Fruit fly (Drosophila melanogaster) whole organism, embryonic: ENCODE results near the gene TkR86C.

Experiments
- Antp ChIP-seq: fragments of 200-800 bp; sonication (Bioruptor generic); optimal IDR thresholded peaks from 3 replicates; lab custom pipeline; 2016; ENCODE audit warnings: missing biosample characterization, missing genetic modification characterization
- Blimp-1 ChIP-seq: fragments of 200-800 bp; sonication (Bioruptor generic); optimal IDR thresholded peaks from 3 replicates; lab custom pipeline; 2018; ENCODE audit warnings: missing biosample characterization, missing genetic modification characterization, mild to moderate bottlenecking, moderate library complexity, missing genetic modification reagents
- CG10267 ChIP-seq: fragments of 200-800 bp; sonication (Bioruptor generic); optimal IDR thresholded peaks from 2 replicates; lab custom pipeline; 2018; ENCODE audit warnings: missing biosample characterization, mild to moderate bottlenecking, missing genetic modification characterization, moderate library complexity
- CG11456 ChIP-seq: fragments of 200-800 bp; sonication (Bioruptor generic); IDR thresholded peaks from 3 replicates; pipeline ENCODE4 v1.3.6; 2022; ENCODE audit warnings: missing biosample characterization, missing genetic modification characterization
- CG11560 ChIP-seq: fragments of 200-800 bp; sonication (Bioruptor generic); IDR thresholded peaks from 3 replicates; pipeline ENCODE4 v1.3.6; 2022; ENCODE audit warnings: missing biosample characterization, missing genetic modification characterization
- CG12299 ChIP-seq: fragments of 200-800 bp; sonication (Bioruptor generic); optimal IDR thresholded peaks from 2 replicates; lab custom pipeline; 2018; ENCODE audit warnings: missing biosample characterization, mild to moderate bottlenecking, missing genetic modification characterization
- CG14014 ChIP-seq: fragments of 200-800 bp; sonication (Bioruptor generic); IDR thresholded peaks from 2 replicates; pipeline ENCODE4 v1.3.6; 2022; ENCODE audit warnings: missing biosample characterization, missing genetic modification characterization
- CG18599 ChIP-seq: fragments of 200-800 bp; sonication (Bioruptor generic); optimal IDR thresholded peaks from 3 replicates; lab custom pipeline; 2017; ENCODE audit warnings: missing biosample characterization, missing genetic modification characterization, mild to moderate bottlenecking, moderate library complexity, missing genetic modification reagents
- CG2116 ChIP-seq: fragments of 200-800 bp; sonication (Bioruptor generic); optimal IDR thresholded peaks from 3 replicates; lab custom pipeline; 2018; ENCODE audit warnings: missing biosample characterization, mild to moderate bottlenecking, missing genetic modification characterization
- CG2678 ChIP-seq: fragments of 200-800 bp; sonication (Bioruptor generic); optimal IDR thresholded peaks from 3 replicates; lab custom pipeline; 2019; ENCODE audit warnings: missing biosample characterization, mild to moderate bottlenecking, missing genetic modification characterization, moderate library complexity
- CG32772 ChIP-seq: fragments of 200-800 bp; sonication (Bioruptor generic); IDR thresholded peaks from 2 replicates; pipeline ENCODE4 v1.3.6; 2022; ENCODE audit warnings: missing biosample characterization, missing genetic modification characterization
- CG3407 ChIP-seq: fragments of 200-800 bp; sonication (Bioruptor generic); optimal IDR thresholded peaks from 2 replicates; lab custom pipeline; 2018; ENCODE audit warnings: missing biosample characterization, mild to moderate bottlenecking, missing genetic modification characterization
- CG3838 ChIP-seq: fragments of 200-800 bp; sonication (Bioruptor generic); optimal IDR thresholded peaks from 3 replicates; lab custom pipeline; 2016; ENCODE audit warnings: missing biosample characterization, missing genetic modification characterization
- CG4424 ChIP-seq: fragments of 200-800 bp; sonication (Bioruptor generic); optimal IDR thresholded peaks from 3 replicates; lab custom pipeline; 2016; ENCODE audit warnings: missing biosample characterization, missing genetic modification characterization
- CG5180 ChIP-seq: fragments of 200-800 bp; sonication (Bioruptor generic); optimal IDR thresholded peaks from 3 replicates; lab custom pipeline; 2017; ENCODE audit warnings: missing biosample characterization, missing genetic modification characterization, mild to moderate bottlenecking, moderate library complexity, missing genetic modification reagents
- CG8359 ChIP-seq: fragments of 200-800 bp; sonication (Bioruptor generic); optimal IDR thresholded peaks from 2 replicates; lab custom pipeline; 2017; ENCODE audit warnings: missing biosample characterization, mild to moderate bottlenecking, missing genetic modification characterization, borderline replicate concordance
- CG9817 ChIP-seq: fragments of 200-800 bp; sonication (Bioruptor generic); optimal IDR thresholded peaks from 2 replicates; lab custom pipeline; 2018; ENCODE audit warnings: missing biosample characterization, mild to moderate bottlenecking, missing genetic modification characterization, moderate library complexity
- CG9932 ChIP-seq: fragments of 200-800 bp; sonication (Bioruptor generic); IDR thresholded peaks from 2 replicates; pipeline ENCODE4 v1.3.6; 2022; ENCODE audit warnings: missing biosample characterization, missing genetic modification characterization
- CHES-1-like ChIP-seq: fragments of 200-800 bp; sonication (Bioruptor generic); optimal IDR thresholded peaks from 2 replicates; lab custom pipeline; 2016; ENCODE audit warnings: missing biosample characterization, missing genetic modification characterization
- CrebB ChIP-seq: fragments of 200-800 bp; sonication (Bioruptor generic); optimal IDR thresholded peaks from 3 replicates; lab custom pipeline; 2018; ENCODE audit warnings: missing biosample characterization, mild to moderate bottlenecking, missing genetic modification characterization
- Dfd ChIP-seq, 2 experiments: fragments of >200 bp; optimal IDR thresholded peaks; 2 replicates each; lab custom pipeline; 2017; ENCODE audit warnings: missing biosample characterization in 2 of 2, missing genetic modification characterization in 2 of 2
- Dip3 ChIP-seq: fragments of 200-800 bp; sonication (Bioruptor generic); optimal IDR thresholded peaks from 3 replicates; lab custom pipeline; 2016; ENCODE audit warnings: missing biosample characterization, missing genetic modification characterization
- H15 ChIP-seq: fragments of 200-800 bp; sonication (Bioruptor generic); IDR thresholded peaks from 3 replicates; pipeline ENCODE4 v1.3.6; 2022; ENCODE audit warnings: missing biosample characterization, missing genetic modification characterization
- MBD-R2 ChIP-seq: fragments of 200-800 bp; sonication (Bioruptor generic); IDR thresholded peaks from 2 replicates; pipeline ENCODE4 v1.3.6; 2022; ENCODE audit warnings: missing biosample characterization, missing genetic modification characterization
- Max ChIP-seq: fragments of 200-800 bp; sonication (Bioruptor generic); optimal IDR thresholded peaks from 2 replicates; lab custom pipeline; 2016; ENCODE audit warnings: missing biosample characterization, mild to moderate bottlenecking, missing genetic modification characterization
- Meics ChIP-seq: fragments of 200-800 bp; sonication (Bioruptor generic); optimal IDR thresholded peaks from 2 replicates; lab custom pipeline; 2017; ENCODE audit warnings: missing biosample characterization, mild to moderate bottlenecking, missing genetic modification characterization
- Nf-YC ChIP-seq: fragments of 200-800 bp; optimal IDR thresholded peaks from 3 replicates; lab custom pipeline; 2019; ENCODE audit warnings: missing biosample characterization, mild to moderate bottlenecking, missing genetic modification characterization, moderate library complexity
- Opbp ChIP-seq: fragments of 200-800 bp; sonication (Bioruptor generic); IDR thresholded peaks from 3 replicates; pipeline ENCODE4 v1.3.6; 2022; ENCODE audit warnings: missing biosample characterization, missing genetic modification characterization; ENCODE audit not compliant: partially characterized antibody
- Ptx1 ChIP-seq: fragments of 200-800 bp; sonication (Bioruptor generic); IDR thresholded peaks from 2 replicates; pipeline ENCODE4 v1.3.6; 2022; ENCODE audit warnings: missing biosample characterization, missing genetic modification characterization
- Scr ChIP-seq: fragments of 200-800 bp; sonication (Bioruptor generic); IDR thresholded peaks from 2 replicates; pipeline ENCODE4 v1.3.6; 2022; ENCODE audit warnings: missing biosample characterization, missing genetic modification characterization; ENCODE audit not compliant: partially characterized antibody
- Trl ChIP-seq, 3 experiments: fragments of >200 bp in 2 of 3; fragments of 200-800 bp in 1 of 3; sonication (Bioruptor generic) in 1 of 3; optimal IDR thresholded peaks; 2 replicates in 1 of 3; 3 replicates in 2 of 3; lab custom pipeline; 2016 to 2017; ENCODE audit warnings: missing biosample characterization in 1 of 3, missing genetic modification characterization in 1 of 3
- Xrp1 ChIP-seq: fragments of 200-800 bp; sonication (Bioruptor generic); IDR thresholded peaks from 2 replicates; pipeline ENCODE4 v1.3.6; 2022; ENCODE audit warnings: missing biosample characterization, missing genetic modification characterization
- ara ChIP-seq: fragments of 200-800 bp; sonication (Bioruptor generic); IDR thresholded peaks from 2 replicates; pipeline ENCODE4 v1.3.6; 2022; ENCODE audit warnings: missing biosample characterization, missing genetic modification characterization
- bab2 ChIP-seq: fragments of 200-800 bp; sonication (Bioruptor generic); optimal IDR thresholded peaks from 2 replicates; lab custom pipeline; 2016; ENCODE audit warnings: missing biosample characterization, missing genetic modification characterization
- dati ChIP-seq: fragments of 200-800 bp; sonication (Bioruptor generic); IDR thresholded peaks from 2 replicates; pipeline ENCODE4 v1.3.6; 2022; ENCODE audit warnings: missing biosample characterization, missing genetic modification characterization
- dmrt99B ChIP-seq: fragments of 200-800 bp; sonication (Bioruptor generic); optimal IDR thresholded peaks from 2 replicates; lab custom pipeline; 2018; ENCODE audit warnings: missing biosample characterization, mild to moderate bottlenecking, missing genetic modification characterization, moderate library complexity
- emc ChIP-seq: fragments of 200-800 bp; sonication (Bioruptor generic); optimal IDR thresholded peaks from 2 replicates; lab custom pipeline; 2016; ENCODE audit warnings: missing biosample characterization, missing genetic modification characterization
- fd64A ChIP-seq: fragments of 200-800 bp; sonication (Bioruptor generic); optimal IDR thresholded peaks from 3 replicates; lab custom pipeline; 2018; ENCODE audit warnings: missing biosample characterization, mild to moderate bottlenecking, missing genetic modification characterization
- gcm2 ChIP-seq: fragments of 200-800 bp; sonication (Bioruptor generic); optimal IDR thresholded peaks from 2 replicates; lab custom pipeline; 2016; ENCODE audit warnings: missing biosample characterization, missing genetic modification characterization
- lbe ChIP-seq: fragments of 200-800 bp; sonication (Bioruptor generic); optimal IDR thresholded peaks from 2 replicates; lab custom pipeline; 2016; ENCODE audit warnings: missing biosample characterization, mild to moderate bottlenecking, missing genetic modification characterization
- luna ChIP-seq: fragments of 200-800 bp; sonication (Bioruptor generic); optimal IDR thresholded peaks from 2 replicates; lab custom pipeline; 2016; ENCODE audit warnings: missing biosample characterization, missing genetic modification characterization
- mirr ChIP-seq: fragments of 200-800 bp; sonication (Bioruptor generic); optimal IDR thresholded peaks from 3 replicates; lab custom pipeline; 2018; ENCODE audit warnings: missing biosample characterization, mild to moderate bottlenecking, missing genetic modification characterization
- nerfin-1 ChIP-seq: fragments of 200-800 bp; sonication (Bioruptor generic); optimal IDR thresholded peaks from 3 replicates; lab custom pipeline; 2019; ENCODE audit warnings: missing biosample characterization, mild to moderate bottlenecking, missing genetic modification characterization, moderate library complexity
- prd ChIP-seq, 3 experiments: fragments of >200 bp in 2 of 3; fragments of 200-800 bp in 1 of 3; sonication (Bioruptor generic) in 1 of 3; optimal IDR thresholded peaks in 2 of 3; IDR thresholded peaks in 1 of 3; 2 replicates in 2 of 3; 3 replicates in 1 of 3; pipeline versions ENCODE4 v1.3.6 to Lab custom; 2017 to 2022; ENCODE audit warnings: missing biosample characterization in 1 of 3, missing genetic modification characterization in 1 of 3
- psq ChIP-seq: fragments of 200-800 bp; sonication (Bioruptor generic); optimal IDR thresholded peaks from 2 replicates; lab custom pipeline; 2017; ENCODE audit warnings: missing biosample characterization, missing genetic modification characterization
- slbo ChIP-seq: fragments of 200-800 bp; sonication (Bioruptor generic); IDR thresholded peaks from 2 replicates; pipeline ENCODE4 v1.3.6; 2022; ENCODE audit warnings: missing biosample characterization, missing genetic modification characterization
- sob ChIP-seq: fragments of 200-800 bp; sonication (Bioruptor generic); IDR thresholded peaks from 2 replicates; pipeline ENCODE4 v1.3.6; 2022; ENCODE audit warnings: missing biosample characterization, missing genetic modification characterization
- tio ChIP-seq: fragments of 200-800 bp; sonication (Bioruptor generic); optimal IDR thresholded peaks from 2 replicates; lab custom pipeline; 2017; ENCODE audit warnings: missing biosample characterization, missing genetic modification characterization, inconsistent platforms
- usp ChIP-seq: fragments of >200 bp; optimal IDR thresholded peaks from 2 replicates; lab custom pipeline; 2017; ENCODE audit warnings: missing biosample characterization, missing genetic modification characterization
- zfh1 ChIP-seq: fragments of 200-800 bp; sonication (Bioruptor generic); IDR thresholded peaks from 3 replicates; pipeline ENCODE4 v1.3.6; 2022; ENCODE audit warnings: missing biosample characterization, missing genetic modification characterization

The TkR86C gene

dm6 chr3R:10688835-10689234 is 62.2 kb downstream of the TkR86C start (continued):
- peak; percentile 21 for TF ChIP-seq tio (GFP tag; lab: Kevin White, UChicago)
- peak; percentile 69; the same call in 2 of the 3 replicates for TF ChIP-seq CG11456 (GFP tag; lab: Robert Waterston, UW)
- TF ChIP-seq CG12299 (tag; lab: Kevin White, UChicago): peak; percentile 19
- TF ChIP-seq mirr (GFP tag; lab: Kevin White, UChicago): no peak
- 0 out of 3 replicates have a peak, but pooled peaks have one; percentile 19 for TF ChIP-seq zfh1
- peak; percentile 81 for TF ChIP-seq slbo (GFP tag; lab: Robert Waterston, UW)
- no peak for TF ChIP-seq luna (GFP tag; lab: Kevin White, UChicago)
- TF ChIP-seq CrebB: peak; percentile 22
- TF ChIP-seq CG9817 (tag; lab: Kevin White, UChicago): peak; percentile 20
- no peak for TF ChIP-seq Dip3 (GFP tag; lab: Kevin White, UChicago)
- TF ChIP-seq CHES-1-like (GFP tag; lab: Kevin White, UChicago): no peak
- no peak for TF ChIP-seq lbe
- peak; percentile 40 for TF ChIP-seq CG10267
- TF ChIP-seq dati: no peak
- no peak for TF ChIP-seq Dfd (GFP tag; optimal IDR thresholded peaks at IDR 0.05; lab: Kevin White, UChicago)
- TF ChIP-seq psq (GFP tag; lab: Kevin White, UChicago): no peak
- TF ChIP-seq CG4424 (GFP tag; lab: Kevin White, UChicago): peak; percentile 24
- 0 out of 2 replicates have a peak, but pooled peaks have one; percentile 51 for TF ChIP-seq CG14014 (GFP tag; lab: Robert Waterston, UW)
- no peak for TF ChIP-seq nerfin-1 (tag; lab: Kevin White, UChicago)
- TF ChIP-seq Blimp-1: peak; percentile 56
- TF ChIP-seq bab2 (GFP tag; lab: Kevin White, UChicago): peak; percentile 4
- TF ChIP-seq emc (GFP tag; lab: Kevin White, UChicago): no peak
- no peak for TF ChIP-seq Max
- TF ChIP-seq CG32772 (GFP tag; lab: Robert Waterston, UW): peak; percentile 29; the same call in 1 of the 2 replicates
- TF ChIP-seq Meics (GFP tag; lab: Kevin White, UChicago): peak; percentile 72
- TF ChIP-seq Ptx1 (GFP tag; lab: Robert Waterston, UW): peak; percentile 33; the same call in 1 of the 2 replicates
- peak; percentile 68 for TF ChIP-seq sob (GFP tag; lab: Robert Waterston, UW)
- no peak for TF ChIP-seq CG3407 (GFP tag; lab: Kevin White, UChicago)
- TF ChIP-seq CG3838 (GFP tag; lab: Kevin White, UChicago): no peak
- no peak for TF ChIP-seq Opbp (GFP tag; lab: Robert Waterston, UW)
- TF ChIP-seq usp (GFP tag; lab: Kevin White, UChicago): no peak
- peak; percentile 76 for TF ChIP-seq CG9932 (GFP tag; lab: Robert Waterston, UW)
- TF ChIP-seq CG18599: peak; percentile 58
- TF ChIP-seq Antp (GFP tag; lab: Kevin White, UChicago): no peak
- TF ChIP-seq dmrt99B: no peak
- no peak for TF ChIP-seq CG8359
- TF ChIP-seq Scr (GFP tag; lab: Robert Waterston, UW): no peak
- TF ChIP-seq Xrp1: peak; percentile 54; the same call in 1 of the 2 replicates
- no peak for TF ChIP-seq CG11560 (tag; lab: Robert Waterston, UW)
- TF ChIP-seq ara (GFP tag; lab: Robert Waterston, UW): peak; percentile 51; the same call in 1 of the 2 replicates
- TF ChIP-seq MBD-R2 (GFP tag; lab: Robert Waterston, UW): peak; percentile 40; the same call in 1 of the 2 replicates
- TF ChIP-seq CG2678 (tag; lab: Kevin White, UChicago): peak; percentile 77
- no peak for TF ChIP-seq CG2116
- TF ChIP-seq Trl (optimal IDR thresholded peaks at IDR 0.05; lab: Kevin White, UChicago): no peak
- no peak for TF ChIP-seq Trl (GFP tag; optimal IDR thresholded peaks at IDR 0.05; lab: Kevin White, UChicago)
- TF ChIP-seq CG5180 (GFP tag; lab: Kevin White, UChicago): no peak
- no peak for TF ChIP-seq gcm2 (GFP tag; lab: Kevin White, UChicago)
- TF ChIP-seq fd64A: no peak
- 0 out of 3 replicates have a peak, but pooled peaks have one; percentile 13 for TF ChIP-seq H15 (GFP tag; lab: Robert Waterston, UW)
- TF ChIP-seq Nf-YC: no peak
- TF ChIP-seq prd (optimal IDR thresholded peaks at IDR 0.05; lab: Kevin White, UChicago): no peak
- peak; percentile 67; the same call in 2 of the 3 replicates for TF ChIP-seq prd (GFP tag; IDR thresholded peaks at IDR 0.05; lab: Robert Waterston, UW)
